Fruit fly (Drosophila melanogaster) whole organism, embryonic: ENCODE data around the gene Rich.
A peak's percentile ranks its signal among the peaks of the same experiment; 100 is the strongest.

ENCODE experiments used
- CG11560 ChIP-seq: fragments of 200-800 bp; sonication (Bioruptor generic); IDR thresholded peaks from 3 replicates; pipeline ENCODE4 v1.3.6; 2022; ENCODE audit warnings: missing biosample characterization, missing genetic modification characterization
- CG13296 ChIP-seq: fragments of 200-800 bp; sonication (Bioruptor generic); optimal IDR thresholded peaks from 3 replicates; lab custom pipeline; 2018; ENCODE audit warnings: missing biosample characterization, mild to moderate bottlenecking, missing genetic modification characterization
- CG15479 ChIP-seq: fragments of 200-800 bp; sonication (Bioruptor generic); optimal IDR thresholded peaks from 3 replicates; lab custom pipeline; 2019; ENCODE audit warnings: missing biosample characterization, mild to moderate bottlenecking, missing genetic modification characterization, moderate library complexity
- CG15514 ChIP-seq: fragments of 200-800 bp; sonication (Bioruptor generic); optimal IDR thresholded peaks from 3 replicates; lab custom pipeline; 2017; ENCODE audit warnings: missing biosample characterization, missing genetic modification characterization, mild to moderate bottlenecking, moderate library complexity, missing genetic modification reagents
- CG15696 ChIP-seq: fragments of 200-800 bp; sonication (Bioruptor generic); optimal IDR thresholded peaks from 2 replicates; lab custom pipeline; 2019; ENCODE audit warnings: missing biosample characterization, mild to moderate bottlenecking, missing genetic modification characterization, moderate library complexity
- CG16863 ChIP-seq: fragments of 200-800 bp; sonication (Bioruptor generic); optimal IDR thresholded peaks from 3 replicates; lab custom pipeline; 2016; ENCODE audit warnings: missing biosample characterization, missing genetic modification characterization
- CG17612 ChIP-seq: fragments of 200-800 bp; sonication (Bioruptor generic); IDR thresholded peaks from 2 replicates; pipeline ENCODE4 v1.3.6; 2022; ENCODE audit warnings: missing biosample characterization, missing genetic modification characterization
- CG17802 ChIP-seq: fragments of 200-800 bp; sonication (Bioruptor generic); optimal IDR thresholded peaks from 2 replicates; lab custom pipeline; 2018; ENCODE audit warnings: missing biosample characterization, mild to moderate bottlenecking, missing genetic modification characterization, moderate library complexity
- CG32532 ChIP-seq: fragments of 200-800 bp; sonication (Bioruptor generic); IDR thresholded peaks from 2 replicates; pipeline ENCODE4 v1.3.6; 2022; ENCODE audit warnings: missing biosample characterization, missing genetic modification characterization
- CG3847 ChIP-seq: fragments of 200-800 bp; sonication (Bioruptor generic); IDR thresholded peaks from 2 replicates; pipeline ENCODE4 v1.3.6; 2022; ENCODE audit warnings: missing biosample characterization, missing genetic modification characterization
- CG4404 ChIP-seq: fragments of 200-800 bp; sonication (Bioruptor generic); IDR thresholded peaks from 2 replicates; pipeline ENCODE4 v1.3.6; 2022; ENCODE audit warnings: missing biosample characterization, missing genetic modification characterization
- CG4730 ChIP-seq: fragments of 200-800 bp; sonication (Bioruptor generic); IDR thresholded peaks from 2 replicates; pipeline ENCODE4 v1.3.6; 2022; ENCODE audit warnings: missing biosample characterization, missing genetic modification characterization
- CG6854 ChIP-seq: fragments of 200-800 bp; sonication (Bioruptor generic); optimal IDR thresholded peaks from 3 replicates; lab custom pipeline; 2017; ENCODE audit warnings: missing biosample characterization, mild to moderate bottlenecking, missing genetic modification characterization
- CG7372 ChIP-seq: fragments of 200-800 bp; sonication (Bioruptor generic); IDR thresholded peaks from 2 replicates; pipeline ENCODE4 v1.3.6; 2022; ENCODE audit warnings: missing biosample characterization, missing genetic modification characterization
- CG7786 ChIP-seq: fragments of 200-800 bp; sonication (Bioruptor generic); optimal IDR thresholded peaks from 2 replicates; lab custom pipeline; 2016; ENCODE audit warnings: missing biosample characterization, missing genetic modification characterization
- CG8281 ChIP-seq: fragments of 200-800 bp; sonication (Bioruptor generic); optimal IDR thresholded peaks from 2 replicates; lab custom pipeline; 2018; ENCODE audit warnings: missing biosample characterization, mild to moderate bottlenecking, missing genetic modification characterization, moderate library complexity
- CG9609 ChIP-seq: fragments of 200-800 bp; sonication (Bioruptor generic); optimal IDR thresholded peaks from 3 replicates; lab custom pipeline; 2016; ENCODE audit warnings: missing biosample characterization, missing genetic modification characterization
- CTCF ChIP-seq: fragments of 200-800 bp; sonication (Bioruptor generic); optimal IDR thresholded peaks from 2 replicates; lab custom pipeline; 2017; ENCODE audit warnings: missing biosample characterization, mild to moderate bottlenecking, missing genetic modification characterization, moderate library complexity
- Dbx ChIP-seq: fragments of 200-800 bp; sonication (Bioruptor generic); IDR thresholded peaks from 3 replicates; pipeline ENCODE4 v1.3.6; 2022; ENCODE audit warnings: missing biosample characterization, missing genetic modification characterization
- Dek ChIP-seq: fragments of 200-800 bp; sonication (Bioruptor generic); optimal IDR thresholded peaks from 3 replicates; lab custom pipeline; 2019; ENCODE audit warnings: missing biosample characterization, mild to moderate bottlenecking, missing genetic modification characterization, moderate library complexity
- Fer1 ChIP-seq: fragments of 200-800 bp; sonication (Bioruptor generic); optimal IDR thresholded peaks from 2 replicates; lab custom pipeline; 2017; ENCODE audit warnings: missing biosample characterization, mild to moderate bottlenecking, missing genetic modification characterization
- Gug ChIP-seq: fragments of 200-800 bp; sonication (Bioruptor generic); IDR thresholded peaks from 4 replicates; pipeline ENCODE4 v1.3.6; 2022; ENCODE audit warnings: missing biosample characterization, missing genetic modification characterization
- Lhr ChIP-seq: fragments of 200-800 bp; sonication (Bioruptor generic); optimal IDR thresholded peaks from 3 replicates; lab custom pipeline; 2017; ENCODE audit warnings: mild to moderate bottlenecking, missing biosample characterization, missing genetic modification reagents, missing genetic modification characterization
- Max ChIP-seq: fragments of 200-800 bp; sonication (Bioruptor generic); optimal IDR thresholded peaks from 2 replicates; lab custom pipeline; 2016; ENCODE audit warnings: missing biosample characterization, mild to moderate bottlenecking, missing genetic modification characterization
- Myb ChIP-seq: fragments of 200-800 bp; sonication (Bioruptor generic); optimal IDR thresholded peaks from 2 replicates; lab custom pipeline; 2016; ENCODE audit warnings: missing biosample characterization, missing genetic modification characterization
- Nf-YB ChIP-seq: fragments of 200-800 bp; sonication (Bioruptor generic); optimal IDR thresholded peaks from 3 replicates; lab custom pipeline; 2019; ENCODE audit warnings: missing biosample characterization, mild to moderate bottlenecking, missing genetic modification characterization, moderate library complexity
- NfI ChIP-seq: fragments of 200-800 bp; sonication (Bioruptor generic); optimal IDR thresholded peaks from 3 replicates; lab custom pipeline; 2018; ENCODE audit warnings: missing biosample characterization, mild to moderate bottlenecking, missing genetic modification characterization, moderate library complexity
- Oli ChIP-seq: fragments of 200-800 bp; sonication (Bioruptor generic); optimal IDR thresholded peaks from 2 replicates; lab custom pipeline; 2018; ENCODE audit warnings: missing biosample characterization, mild to moderate bottlenecking, missing genetic modification characterization, moderate library complexity
- PHDP ChIP-seq: fragments of 200-800 bp; sonication (Bioruptor generic); optimal IDR thresholded peaks from 3 replicates; lab custom pipeline; 2018; ENCODE audit warnings: missing biosample characterization, mild to moderate bottlenecking, missing genetic modification characterization, moderate library complexity
- Poxn ChIP-seq: fragments of 200-800 bp; sonication (Bioruptor generic); IDR thresholded peaks from 2 replicates; pipeline ENCODE4 v1.3.6; 2022; ENCODE audit warnings: missing biosample characterization, missing genetic modification characterization
- ara ChIP-seq: fragments of 200-800 bp; sonication (Bioruptor generic); IDR thresholded peaks from 2 replicates; pipeline ENCODE4 v1.3.6; 2022; ENCODE audit warnings: missing biosample characterization, missing genetic modification characterization
- crc ChIP-seq: fragments of 200-800 bp; sonication (Bioruptor generic); optimal IDR thresholded peaks from 2 replicates; lab custom pipeline; 2016; ENCODE audit warnings: missing biosample characterization, missing genetic modification characterization
- crol ChIP-seq: fragments of 200-800 bp; sonication (Bioruptor generic); IDR thresholded peaks from 2 replicates; pipeline ENCODE4 v1.3.6; 2022; ENCODE audit warnings: missing biosample characterization, missing genetic modification characterization
- dmrt99B ChIP-seq: fragments of 200-800 bp; sonication (Bioruptor generic); optimal IDR thresholded peaks from 2 replicates; lab custom pipeline; 2018; ENCODE audit warnings: missing biosample characterization, mild to moderate bottlenecking, missing genetic modification characterization, moderate library complexity
- fru ChIP-seq: fragments of >200 bp; optimal IDR thresholded peaks from 2 replicates; lab custom pipeline; 2017
- gt ChIP-seq: fragments of 200-800 bp; sonication (Bioruptor generic); IDR thresholded peaks from 2 replicates; pipeline ENCODE4 v1.3.6; 2022; ENCODE audit warnings: missing biosample characterization, missing genetic modification characterization
- ind ChIP-seq: fragments of 200-800 bp; sonication (Bioruptor generic); optimal IDR thresholded peaks from 3 replicates; lab custom pipeline; 2016; ENCODE audit warnings: missing biosample characterization, missing genetic modification characterization
- lbe ChIP-seq: fragments of 200-800 bp; sonication (Bioruptor generic); optimal IDR thresholded peaks from 2 replicates; lab custom pipeline; 2016; ENCODE audit warnings: missing biosample characterization, mild to moderate bottlenecking, missing genetic modification characterization
- mirr ChIP-seq: fragments of 200-800 bp; sonication (Bioruptor generic); optimal IDR thresholded peaks from 3 replicates; lab custom pipeline; 2018; ENCODE audit warnings: missing biosample characterization, mild to moderate bottlenecking, missing genetic modification characterization
- nerfin-2 ChIP-seq: fragments of 200-800 bp; sonication (Bioruptor generic); IDR thresholded peaks from 2 replicates; pipeline ENCODE4 v1.3.6; 2022; ENCODE audit warnings: missing biosample characterization, missing genetic modification characterization; ENCODE audit not compliant: partially characterized antibody
- peb ChIP-seq: fragments of 200-800 bp; sonication (Bioruptor generic); IDR thresholded peaks from 2 replicates; pipeline ENCODE4 v1.3.6; 2022; ENCODE audit warnings: missing biosample characterization, missing genetic modification characterization
- pnt ChIP-seq: fragments of 200-800 bp; sonication (Bioruptor generic); optimal IDR thresholded peaks from 3 replicates; lab custom pipeline; 2016; ENCODE audit warnings: missing biosample characterization, missing genetic modification characterization
- sc ChIP-seq, 3 experiments: fragments of >200 bp in 2 of 3; fragments of 200-800 bp in 1 of 3; sonication (Bioruptor generic) in 1 of 3; optimal IDR thresholded peaks; 2 replicates in 2 of 3; 3 replicates in 1 of 3; lab custom pipeline; 2017; ENCODE audit warnings: mild to moderate bottlenecking in 1 of 3, missing biosample characterization in 1 of 3, missing genetic modification characterization in 1 of 3, missing genetic modification reagents in 1 of 3
- scrt ChIP-seq: fragments of 200-800 bp; sonication (Bioruptor generic); optimal IDR thresholded peaks from 2 replicates; lab custom pipeline; 2018; ENCODE audit warnings: missing biosample characterization, mild to moderate bottlenecking, missing genetic modification characterization, moderate library complexity
- sens-2 ChIP-seq: fragments of 200-800 bp; sonication (Bioruptor generic); IDR thresholded peaks from 2 replicates; pipeline ENCODE4 v1.3.6; 2022; ENCODE audit warnings: missing biosample characterization, missing genetic modification characterization
- sim ChIP-seq: fragments of 200-800 bp; sonication (Bioruptor generic); IDR thresholded peaks from 2 replicates; pipeline ENCODE4 v1.3.6; 2022; ENCODE audit warnings: missing biosample characterization, missing genetic modification characterization
- sqz ChIP-seq: fragments of 200-800 bp; sonication (Bioruptor generic); optimal IDR thresholded peaks from 3 replicates; lab custom pipeline; 2018; ENCODE audit warnings: missing biosample characterization, mild to moderate bottlenecking, missing genetic modification characterization
- sug ChIP-seq: fragments of 200-800 bp; optimal IDR thresholded peaks from 2 replicates; lab custom pipeline; 2019; ENCODE audit warnings: missing biosample characterization, mild to moderate bottlenecking, missing genetic modification characterization, moderate library complexity
- tap ChIP-seq: fragments of 200-800 bp; optimal IDR thresholded peaks from 3 replicates; lab custom pipeline; 2019; ENCODE audit warnings: missing biosample characterization, mild to moderate bottlenecking, missing genetic modification characterization, moderate library complexity
- trem ChIP-seq: fragments of 200-800 bp; optimal IDR thresholded peaks from 3 replicates; lab custom pipeline; 2019; ENCODE audit warnings: missing biosample characterization, mild to moderate bottlenecking, missing genetic modification characterization, moderate library complexity
- twi ChIP-seq: fragments of 200-800 bp; optimal IDR thresholded peaks from 2 replicates; lab custom pipeline; 2019; ENCODE audit warnings: missing biosample characterization, mild to moderate bottlenecking, missing genetic modification characterization, moderate library complexity
- vvl ChIP-seq: fragments of 200-800 bp; sonication (Bioruptor generic); IDR thresholded peaks from 2 replicates; pipeline ENCODE4 v1.3.6; 2022; ENCODE audit warnings: missing biosample characterization, missing genetic modification characterization
- yki ChIP-seq: fragments of >200 bp; optimal IDR thresholded peaks from 3 replicates; lab custom pipeline; 2018

Rich gene

dm6 chr3L:22266535-22266934, 3.8 kb upstream of the Rich start, which contains the start of gene CG11523 (continued):
- TF ChIP-seq twi (peak; percentile 95), sens-2 (GFP tag; lab: Robert Waterston, UW) (no peak), Fer1 (no peak), CG7372 (GFP tag; lab: Robert Waterston, UW) (no peak), CG11560 (tag; lab: Robert Waterston, UW) (0 out of 3 replicates have a peak, but pooled peaks have one; percentile 11), CG17612 (GFP tag; lab: Robert Waterston, UW) (no peak), gt (GFP tag; lab: Robert Waterston, UW) (no peak), NfI (GFP tag; lab: Kevin White, UChicago) (no peak), CG15479 (no peak), CG13296 (GFP tag; lab: Kevin White, UChicago) (no peak), sqz (GFP tag; lab: Kevin White, UChicago) (no peak), CG7786 (GFP tag; lab: Kevin White, UChicago) (peak; percentile 11), sug (tag; lab: Kevin White, UChicago) (peak; percentile 32), CG8281 (tag; lab: Kevin White, UChicago) (no peak), ara (no peak), CG15696 (tag; lab: Kevin White, UChicago) (no peak), PHDP (tag; lab: Kevin White, UChicago) (no peak), sim (GFP tag; lab: Robert Waterston, UW) (no peak), CG6854 (no peak), Oli (tag; lab: Kevin White, UChicago) (no peak), crol (no peak), Myb (GFP tag; lab: Kevin White, UChicago) (peak; percentile 39), Nf-YB (GFP tag; lab: Kevin White, UChicago) (no peak), CG32532 (GFP tag; lab: Robert Waterston, UW) (0 out of 2 replicates have a peak, but pooled peaks have one; percentile 24), nerfin-2 (GFP tag; lab: Robert Waterston, UW) (no peak), Lhr (GFP tag; lab: Kevin White, UChicago) (no peak), peb (GFP tag; lab: Robert Waterston, UW) (no peak), mirr (GFP tag; lab: Kevin White, UChicago) (no peak), CG15514 (GFP tag; lab: Kevin White, UChicago) (peak; percentile 89), Dek (tag; lab: Kevin White, UChicago) (no peak), pnt (GFP tag; lab: Kevin White, UChicago) (no peak), ind (no peak), CG4404 (GFP tag; lab: Robert Waterston, UW) (no peak), trem (tag; lab: Kevin White, UChicago) (peak; percentile 31), scrt (GFP tag; lab: Kevin White, UChicago) (peak; percentile 86), CG9609 (no peak), vvl (GFP tag; lab: Robert Waterston, UW) (no peak), Dbx (GFP tag; lab: Robert Waterston, UW) (peak; percentile 8; the same call in 1 of the 3 replicates), Gug (no peak), sc (optimal IDR thresholded peaks at IDR 0.05; lab: Kevin White, UChicago) (no peak), sc (GFP tag; optimal IDR thresholded peaks at IDR 0.05; lab: Kevin White, UChicago) (no peak), tap (tag; lab: Kevin White, UChicago) (no peak), Max (GFP tag; lab: Kevin White, UChicago) (no peak), dmrt99B (tag; lab: Kevin White, UChicago) (no peak), crc (GFP tag; lab: Kevin White, UChicago) (no peak), CTCF (peak; percentile 72), Poxn (GFP tag; lab: Robert Waterston, UW) (no peak), yki (lab: Kevin White, UChicago) (no peak), CG16863 (GFP tag; lab: Kevin White, UChicago) (no peak), CG4730 (GFP tag; lab: Robert Waterston, UW) (no peak), fru (no peak), CG3847 (GFP tag; lab: Robert Waterston, UW) (no peak), CG17802 (tag; lab: Kevin White, UChicago) (no peak), lbe (GFP tag; lab: Kevin White, UChicago) (no peak)
